ENCODE assay signal across 2 worm cellular contexts in genomic region chrV:4507836-4508462, ce11.
TF ChIP-seq lines count a peak whose summit lies in the region.

No protein-coding gene starts in this region.

TF ChIP-seq in whole organism, L1 larva, 84 proteins besides CTCF, POLR2A, EP300 and RAD21 (continued from another document and continues in another):
- peak; percentile 72 for TF ChIP-seq egl-13 (tag; optimal IDR thresholded peaks at IDR 0.05; lab: Kevin White, UChicago)
- TF ChIP-seq nhr-76 (tag; optimal IDR thresholded peaks at IDR 0.05; lab: Kevin White, UChicago), result no peak
- TF ChIP-seq lin-39 (tag; optimal IDR thresholded peaks at IDR 0.05; lab: Kevin White, UChicago), result peak; percentile 92
- peak; percentile 39 for TF ChIP-seq ztf-4 (tag; optimal IDR thresholded peaks at IDR 0.05; lab: Kevin White, UChicago)
- TF ChIP-seq nhr-85 (tag; lab: Kevin White, UChicago), result peak; percentile 91
- peak; percentile 74 for TF ChIP-seq swsn-7 (tag; optimal IDR thresholded peaks at IDR 0.05; lab: Kevin White, UChicago)
- TF ChIP-seq lin-35 (GFP tag; optimal IDR thresholded peaks at IDR 0.05; lab: Kevin White, UChicago), result peak in 1 of 2 experiments; percentile 52
- no peak for TF ChIP-seq Y116A8C.19 (tag; optimal IDR thresholded peaks at IDR 0.05; lab: Kevin White, UChicago; ENCODE audit: borderline replicate concordance)
- no peak for TF ChIP-seq zip-4 (GFP tag; optimal IDR thresholded peaks at IDR 0.05; lab: Kevin White, UChicago)
- no peak for TF ChIP-seq unc-98 (GFP tag; IDR thresholded peaks at IDR 0.05; lab: Robert Waterston, UW)
- no peak for TF ChIP-seq nhr-11 (tag; optimal IDR thresholded peaks at IDR 0.05; lab: Kevin White, UChicago)
- TF ChIP-seq efl-3 (GFP tag; optimal IDR thresholded peaks at IDR 0.05; lab: Kevin White, UChicago), result no peak
- no peak for TF ChIP-seq pax-3 (tag; optimal IDR thresholded peaks at IDR 0.05; lab: Kevin White, UChicago)
- no peak for TF ChIP-seq lin-15B (tag; optimal IDR thresholded peaks at IDR 0.05; lab: Kevin White, UChicago)
- no peak for TF ChIP-seq nhr-84 (tag; optimal IDR thresholded peaks at IDR 0.05; lab: Kevin White, UChicago)
- TF ChIP-seq nhr-90 (tag; optimal IDR thresholded peaks at IDR 0.05; lab: Kevin White, UChicago; ENCODE audit: poor library complexity), result peak; percentile 56
- no peak for TF ChIP-seq nhr-12 (tag; optimal IDR thresholded peaks at IDR 0.05; lab: Kevin White, UChicago)
- TF ChIP-seq hlh-4 (tag; optimal IDR thresholded peaks at IDR 0.05; lab: Kevin White, UChicago), result no peak
- TF ChIP-seq unc-30 (tag; optimal IDR thresholded peaks at IDR 0.05; lab: Kevin White, UChicago), result no peak
- peak in 1 of 2 experiments; percentile 59 for TF ChIP-seq mdl-1 (tag; optimal IDR thresholded peaks at IDR 0.05; lab: Kevin White, UChicago)
- peak; percentile 93 for TF ChIP-seq nhr-71 (tag; optimal IDR thresholded peaks at IDR 0.05; lab: Kevin White, UChicago)
- peak; percentile 54 for TF ChIP-seq xbp-1 (tag; optimal IDR thresholded peaks at IDR 0.05; lab: Kevin White, UChicago)
- peak; percentile 82 for TF ChIP-seq blmp-1 (tag; optimal IDR thresholded peaks at IDR 0.05; lab: Kevin White, UChicago)
- peak; percentile 50 for TF ChIP-seq jun-1 (tag; optimal IDR thresholded peaks at IDR 0.05; lab: Kevin White, UChicago)
- TF ChIP-seq nhr-237 (tag; optimal IDR thresholded peaks at IDR 0.05; lab: Kevin White, UChicago), result no peak
- TF ChIP-seq rnt-1 (tag; optimal IDR thresholded peaks at IDR 0.05; lab: Kevin White, UChicago), result peak; percentile 88
- TF ChIP-seq hpl-2 (GFP tag; optimal IDR thresholded peaks at IDR 0.05; lab: Kevin White, UChicago), result no peak
- TF ChIP-seq dpl-1 (GFP tag; optimal IDR thresholded peaks at IDR 0.05; lab: Kevin White, UChicago), result peak; percentile 2 to 50 (median 36)
- TF ChIP-seq fkh-10 (GFP tag; optimal IDR thresholded peaks at IDR 0.05; lab: Kevin White, UChicago), result no peak
- peak; percentile 53 for TF ChIP-seq C16A3.4 (tag; optimal IDR thresholded peaks at IDR 0.05; lab: Kevin White, UChicago)
- peak; percentile 39 for TF ChIP-seq ceh-8 (GFP tag; optimal IDR thresholded peaks at IDR 0.05; lab: Kevin White, UChicago)
- peak; percentile 71 for TF ChIP-seq dsc-1 (tag; optimal IDR thresholded peaks at IDR 0.05; lab: Kevin White, UChicago)
- TF ChIP-seq nhr-28 (tag; optimal IDR thresholded peaks at IDR 0.05; lab: Kevin White, UChicago), result no peak
- peak; percentile 68 for TF ChIP-seq vab-15 (tag; optimal IDR thresholded peaks at IDR 0.05; lab: Kevin White, UChicago)
- no peak for TF ChIP-seq lir-3 (tag; optimal IDR thresholded peaks at IDR 0.05; lab: Kevin White, UChicago; ENCODE audit: poor library complexity)
- no peak for TF ChIP-seq tlp-1 (tag; optimal IDR thresholded peaks at IDR 0.05; lab: Kevin White, UChicago)
- peak; percentile 81 for TF ChIP-seq pag-3 (tag; optimal IDR thresholded peaks at IDR 0.05; lab: Kevin White, UChicago; ENCODE audit: borderline replicate concordance, insufficient read depth)
- peak; percentile 53 to 66 for TF ChIP-seq efl-1 (optimal IDR thresholded peaks at IDR 0.05; lab: Kevin White, UChicago)
- peak; percentile 19 to 39 for TF ChIP-seq efl-1 (GFP tag; optimal IDR thresholded peaks at IDR 0.05 in 1 of 2; lab: Kevin White, UChicago)
- TF ChIP-seq nhr-20 (tag; optimal IDR thresholded peaks at IDR 0.05; lab: Kevin White, UChicago), result peak; percentile 80
- TF ChIP-seq ceh-88 (GFP tag; IDR thresholded peaks at IDR 0.05; lab: Robert Waterston, UW), result no peak
- TF ChIP-seq grh-1 (GFP tag; IDR thresholded peaks at IDR 0.05; lab: Robert Waterston, UW), result no peak
- no peak for TF ChIP-seq alr-1 (tag; optimal IDR thresholded peaks at IDR 0.05; lab: Kevin White, UChicago; ENCODE audit: borderline replicate concordance)
- TF ChIP-seq ceh-90 (tag; optimal IDR thresholded peaks at IDR 0.05; lab: Kevin White, UChicago), result no peak
- peak in 2 of 3 experiments; percentile 29 to 60 for TF ChIP-seq ceh-82 (tag; optimal IDR thresholded peaks at IDR 0.05; lab: Kevin White, UChicago)
- TF ChIP-seq ets-5 (GFP tag; IDR thresholded peaks at IDR 0.05; lab: Robert Waterston, UW), result no peak
- no peak for TF ChIP-seq skn-1 (tag; optimal IDR thresholded peaks at IDR 0.05; lab: Kevin White, UChicago)
- TF ChIP-seq ceh-63 (GFP tag; optimal IDR thresholded peaks at IDR 0.05; lab: Kevin White, UChicago), result no peak
- TF ChIP-seq snpc-4 (tag; optimal IDR thresholded peaks at IDR 0.05; lab: Kevin White, UChicago), result no peak
- TF ChIP-seq elt-3 (tag; optimal IDR thresholded peaks at IDR 0.05; lab: Kevin White, UChicago), result peak in 4 of 6 experiments; percentile 18 to 56 (median 39)
- TF ChIP-seq unc-130 (tag; optimal IDR thresholded peaks at IDR 0.05; lab: Kevin White, UChicago), result peak; percentile 37
- peak; percentile 63 for TF ChIP-seq irx-1 (tag; optimal IDR thresholded peaks at IDR 0.05; lab: Kevin White, UChicago)
- peak; percentile 84 for TF ChIP-seq snu-23 (GFP tag; optimal IDR thresholded peaks at IDR 0.05; lab: Kevin White, UChicago)
- no peak for TF ChIP-seq fkh-8 (tag; optimal IDR thresholded peaks at IDR 0.05; lab: Kevin White, UChicago)
- peak; percentile 19; the same call in 1 of the 2 replicates for TF ChIP-seq isw-1 (GFP tag; IDR thresholded peaks at IDR 0.05; lab: Robert Waterston, UW)
- no peak for TF ChIP-seq C34B4.2 (tag; optimal IDR thresholded peaks at IDR 0.05; lab: Kevin White, UChicago)
- peak; percentile 2 for TF ChIP-seq ama-1 (optimal IDR thresholded peaks at IDR 0.05; lab: Kevin White, UChicago)
- peak; percentile 61 for TF ChIP-seq nhr-19 (GFP tag; conservative IDR thresholded peaks at IDR 0.05; lab: Robert Waterston, UW)
- TF ChIP-seq unc-62 (GFP tag; optimal IDR thresholded peaks at IDR 0.05; lab: Kevin White, UChicago), result peak; percentile 97
- TF ChIP-seq tbx-2 (tag; optimal IDR thresholded peaks at IDR 0.05; lab: Kevin White, UChicago), result peak; percentile 74
- no peak for TF ChIP-seq ces-1 (GFP tag; optimal IDR thresholded peaks at IDR 0.05; lab: Kevin White, UChicago)
- no peak for TF ChIP-seq pqm-1 (tag; optimal IDR thresholded peaks at IDR 0.05; lab: Kevin White, UChicago)
- peak; percentile 62 for TF ChIP-seq unc-86 (tag; optimal IDR thresholded peaks at IDR 0.05; lab: Kevin White, UChicago)
- TF ChIP-seq aha-1 (tag; optimal IDR thresholded peaks at IDR 0.05; lab: Kevin White, UChicago), result no peak
- TF ChIP-seq mab-9 (GFP tag; IDR thresholded peaks at IDR 0.05; lab: Robert Waterston, UW), result peak; percentile 57
- TF ChIP-seq C04F5.9 (tag; optimal IDR thresholded peaks at IDR 0.05; lab: Kevin White, UChicago), result no peak

TF ChIP-seq in whole organism, L3 larva, 47 proteins besides CTCF, POLR2A, EP300 and RAD21 (continued from another document):
- TF ChIP-seq daf-12 (tag; optimal IDR thresholded peaks at IDR 0.05; lab: Kevin White, UChicago) (no peak), nhr-12 (tag; optimal IDR thresholded peaks at IDR 0.05; lab: Kevin White, UChicago) (no peak), aly-2 (tag; optimal IDR thresholded peaks at IDR 0.05; lab: Kevin White, UChicago) (no peak), sea-2 (GFP tag; optimal IDR thresholded peaks at IDR 0.05; lab: Kevin White, UChicago) (no peak), nhr-77 (tag; optimal IDR thresholded peaks at IDR 0.05; lab: Kevin White, UChicago) (no peak), nhr-23 (tag; optimal IDR thresholded peaks at IDR 0.05; lab: Kevin White, UChicago) (peak; percentile 72), nhr-28 (tag; optimal IDR thresholded peaks at IDR 0.05; lab: Kevin White, UChicago) (no peak), hmg-11 (tag; optimal IDR thresholded peaks at IDR 0.05; lab: Kevin White, UChicago) (peak; percentile 61), fkh-2 (tag; optimal IDR thresholded peaks at IDR 0.05; lab: Kevin White, UChicago) (no peak), nhr-67 (tag; optimal IDR thresholded peaks at IDR 0.05; lab: Kevin White, UChicago) (no peak), skn-1 (tag; optimal IDR thresholded peaks at IDR 0.05; lab: Kevin White, UChicago) (no peak), nhr-43 (tag; optimal IDR thresholded peaks at IDR 0.05; lab: Kevin White, UChicago; ENCODE audit: poor library complexity, severe bottlenecking) (no peak), nhr-237 (tag; optimal IDR thresholded peaks at IDR 0.05; lab: Kevin White, UChicago) (no peak), ceh-16 (tag; optimal IDR thresholded peaks at IDR 0.05; lab: Kevin White, UChicago) (peak; percentile 20), ceh-28 (tag; optimal IDR thresholded peaks at IDR 0.05; lab: Kevin White, UChicago) (peak; percentile 51), snpc-4 (tag; optimal IDR thresholded peaks at IDR 0.05; lab: Kevin White, UChicago) (peak; percentile 11), zag-1 (tag; optimal IDR thresholded peaks at IDR 0.05; lab: Kevin White, UChicago) (no peak), elt-1 (tag; optimal IDR thresholded peaks at IDR 0.05; lab: Kevin White, UChicago) (peak; percentile 92), pha-4 (tag; optimal IDR thresholded peaks at IDR 0.05; lab: Kevin White, UChicago) (no peak), ceh-9 (tag; optimal IDR thresholded peaks at IDR 0.05; lab: Kevin White, UChicago) (no peak), eor-1 (tag; optimal IDR thresholded peaks at IDR 0.05; lab: Kevin White, UChicago) (no peak), ama-1 (optimal IDR thresholded peaks at IDR 0.05; lab: Kevin White, UChicago) (no peak), nhr-25 (tag; optimal IDR thresholded peaks at IDR 0.05; lab: Kevin White, UChicago) (peak; percentile 93), mml-1 (tag; optimal IDR thresholded peaks at IDR 0.05; lab: Kevin White, UChicago) (no peak), jun-1 (tag; optimal IDR thresholded peaks at IDR 0.05; lab: Kevin White, UChicago) (no peak), fkh-10 (GFP tag; optimal IDR thresholded peaks at IDR 0.05; lab: Kevin White, UChicago) (no peak), ceh-82 (tag; optimal IDR thresholded peaks at IDR 0.05; lab: Kevin White, UChicago) (no peak), ztf-11 (tag; optimal IDR thresholded peaks at IDR 0.05; lab: Kevin White, UChicago) (no peak)
